Worm (Caenorhabditis elegans) whole organism, midembryonic: Measurements from ENCODE around the gene F49E12.12.

Source experiments
- T22C8.4 ChIP-seq: fragments of 200-800 bp; sonication (Bioruptor generic); IDR thresholded peaks from 2 replicates; pipeline ENCODE4 v1.3.6; 2022; ENCODE audit warnings: missing genetic modification characterization, missing compliant biosample characterization
- cog-1 ChIP-seq: sonication (generic microtip); optimal IDR thresholded peaks from 2 replicates; lab custom pipeline; 2016; ENCODE audit warnings: missing genetic modification characterization, missing compliant biosample characterization
- flt-1 ChIP-seq: fragments of 200-800 bp; sonication (Bioruptor generic); IDR thresholded peaks from 2 replicates; pipeline ENCODE4 v1.3.6; 2022; ENCODE audit warnings: missing genetic modification characterization, missing compliant biosample characterization
- med-1 ChIP-seq: sonication (generic microtip); optimal IDR thresholded peaks from 2 replicates; lab custom pipeline; 2017; ENCODE audit warnings: missing genetic modification characterization, mild to moderate bottlenecking, missing compliant biosample characterization, antibody characterized with exemption, missing genetic modification reagents; ENCODE audit not compliant: insufficient read depth
- tab-1 ChIP-seq: fragments of 200-800 bp; sonication (Bioruptor generic); IDR thresholded peaks from 2 replicates; pipeline ENCODE4 v1.3.6; 2022; ENCODE audit warnings: missing genetic modification characterization, missing compliant biosample characterization
- ztf-23 ChIP-seq: fragments of 200-800 bp; sonication (Bioruptor generic); IDR thresholded peaks from 2 replicates; pipeline ENCODE4 v1.3.6; 2022; ENCODE audit warnings: missing genetic modification reagents, missing genetic modification characterization, missing compliant biosample characterization
- ztf-29 ChIP-seq: fragments of 200-800 bp; sonication (Bioruptor generic); IDR thresholded peaks from 2 replicates; pipeline ENCODE4 v1.3.6; 2022; ENCODE audit warnings: missing genetic modification reagents, missing genetic modification characterization, missing compliant biosample characterization

- TF ChIP-seq ztf-29 (GFP tag; lab: Robert Waterston, UW) (no peak), med-1 (GFP tag; lab: Kevin White, UChicago) (no peak), T22C8.4 (no peak), flt-1 (no peak), cog-1 (no peak), tab-1 (GFP tag; lab: Robert Waterston, UW) (no peak), ztf-23 (GFP tag; lab: Robert Waterston, UW) (no peak)
Measured at ce11 chrII:8394205-8394604, 12.9 kb downstream of the F49E12.12 start, which contains the start of gene F49E12.8.
